Fruit fly (Drosophila melanogaster) Kc167 (cell line): Measurements from ENCODE around the gene Pi3K92E.

Source experiments
- insv ChIP-seq: fragments of >200 bp; optimal IDR thresholded peaks from 3 replicates; lab custom pipeline; 2018; ENCODE audit warnings: missing external identifiers
- psq ChIP-seq: fragments of >200 bp; optimal IDR thresholded peaks from 2 replicates; lab custom pipeline; 2017; ENCODE audit warnings: missing external identifiers

DNA sequence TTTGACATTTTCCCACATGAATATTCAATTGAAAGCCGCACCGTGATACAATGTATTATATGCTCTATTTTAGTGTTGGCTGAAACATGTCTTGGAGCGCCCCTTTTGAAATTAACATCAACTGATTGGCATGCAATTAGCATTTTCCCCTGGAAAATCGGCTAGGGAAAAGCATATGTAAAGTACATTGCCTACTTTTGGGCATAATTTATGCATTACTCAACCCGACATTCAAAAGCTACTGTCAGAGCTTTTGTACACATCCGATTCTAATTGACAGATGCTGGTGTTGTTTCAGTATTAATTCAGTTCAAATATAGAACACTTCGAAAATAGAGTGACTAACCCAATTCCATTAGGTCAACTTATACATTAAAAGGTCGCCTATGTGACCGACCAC is 41.2 kb upstream of the Pi3K92E start:
- no peak for TF ChIP-seq psq (lab: Kevin White, UChicago)
- TF ChIP-seq insv: no peak
